Worm (Caenorhabditis elegans) whole organism, young adult: ENCODE data around the gene F10G7.9.

Experiments used
- B0261.1 ChIP-seq: sonication (generic microtip); optimal IDR thresholded peaks from 2 replicates; lab custom pipeline; 2016; ENCODE audit warnings: mild to moderate bottlenecking, missing genetic modification characterization, moderate library complexity, missing compliant biosample characterization
- F22D6.2 ChIP-seq: sonication (generic microtip); optimal IDR thresholded peaks from 2 replicates; lab custom pipeline; 2016; ENCODE audit warnings: mild to moderate bottlenecking, missing genetic modification characterization, missing compliant biosample characterization
- F23B12.7 ChIP-seq: sonication (generic microtip); optimal IDR thresholded peaks from 2 replicates; lab custom pipeline; 2017; ENCODE audit warnings: missing genetic modification characterization, mild to moderate bottlenecking, missing compliant biosample characterization, antibody characterized with exemption, moderate library complexity; ENCODE audit not compliant: insufficient read depth
- F33H1.4 ChIP-seq: fragments of 200-800 bp; sonication (Bioruptor generic); IDR thresholded peaks from 2 replicates; pipeline ENCODE4 v1.3.6; 2022; ENCODE audit warnings: missing genetic modification reagents, missing genetic modification characterization, missing compliant biosample characterization
- F39B2.1 ChIP-seq: fragments of 200-800 bp; sonication (Bioruptor generic); IDR thresholded peaks from 2 replicates; pipeline ENCODE4 v1.3.6; 2022; ENCODE audit warnings: missing genetic modification reagents, missing genetic modification characterization, missing compliant biosample characterization
- Y53G8AR.9 ChIP-seq: fragments of 200-800 bp; sonication (Bioruptor generic); conservative IDR thresholded peaks from 2 replicates; pipeline ENCODE4 v1.3.6; 2022; ENCODE audit warnings: missing genetic modification reagents, missing genetic modification characterization, missing compliant biosample characterization
- Y56A3A.18 ChIP-seq: fragments of 200-800 bp; sonication (Bioruptor generic); IDR thresholded peaks from 2 replicates; pipeline ENCODE4 v1.3.6; 2022; ENCODE audit warnings: missing genetic modification reagents, missing genetic modification characterization, missing compliant biosample characterization
- ZK185.1 ChIP-seq: sonication (generic microtip); optimal IDR thresholded peaks from 2 replicates; lab custom pipeline; 2016; ENCODE audit warnings: mild to moderate bottlenecking, missing genetic modification characterization, missing compliant biosample characterization; ENCODE audit not compliant: poor library complexity, severe bottlenecking
- akir-1 ChIP-seq: fragments of 200-800 bp; sonication (Bioruptor generic); optimal IDR thresholded peaks from 2 replicates; lab custom pipeline; 2018; ENCODE audit warnings: mild to moderate bottlenecking, missing genetic modification characterization, moderate library complexity, missing compliant biosample characterization
- ama-1 ChIP-seq, 3 experiments: fragments of 150-350 bp in 1 of 3; sonication (generic microtip) in 2 of 3; optimal IDR thresholded peaks; 2 replicates each; lab custom pipeline; 2014 to 2018; ENCODE audit warnings: missing biosample characterization in 2 of 3, missing genetic modification characterization in 2 of 3, missing genetic modification reagents in 2 of 3
- aptf-2 ChIP-seq: fragments of 200-800 bp; sonication (Bioruptor generic); conservative IDR thresholded peaks from 2 replicates; pipeline ENCODE4 v1.3.6; 2022; ENCODE audit warnings: missing genetic modification reagents, missing genetic modification characterization, missing compliant biosample characterization
- cebp-1 ChIP-seq, 2 experiments: fragments of 200-800 bp in 1 of 2; sonication (Bioruptor generic) in 1 of 2; sonication (generic microtip) in 1 of 2; IDR thresholded peaks in 1 of 2; optimal IDR thresholded peaks in 1 of 2; 2 replicates each; pipeline versions ENCODE4 v1.3.6 to Lab custom; 2017 to 2022; ENCODE audit warnings: missing compliant biosample characterization in 2 of 2, missing genetic modification characterization in 2 of 2, mild to moderate bottlenecking in 1 of 2, missing genetic modification reagents in 1 of 2, moderate library complexity in 1 of 2
- ceh-27 ChIP-seq: fragments of 200-800 bp; sonication (Bioruptor generic); optimal IDR thresholded peaks from 2 replicates; lab custom pipeline; 2018; ENCODE audit warnings: mild to moderate bottlenecking, missing genetic modification characterization, moderate library complexity, missing compliant biosample characterization
- dox-1 ChIP-seq: fragments of 200-800 bp; sonication (Bioruptor generic); IDR thresholded peaks from 2 replicates; pipeline ENCODE4 v1.3.6; 2022; ENCODE audit warnings: missing genetic modification reagents, missing genetic modification characterization, missing compliant biosample characterization
- dpff-1 ChIP-seq: sonication (generic microtip); optimal IDR thresholded peaks from 2 replicates; lab custom pipeline; 2017; ENCODE audit warnings: mild to moderate bottlenecking, missing genetic modification characterization, missing compliant biosample characterization
- efl-1 ChIP-seq: fragments of 150-350 bp; optimal IDR thresholded peaks from 2 replicates; lab custom pipeline; 2014; ENCODE audit warnings: missing biosample characterization, missing genetic modification reagents, missing genetic modification characterization
- him-1 ChIP-seq: sonication (generic microtip); optimal IDR thresholded peaks from 2 replicates; lab custom pipeline; 2016; ENCODE audit warnings: missing genotype, missing genetic modification reagents, missing genetic modification characterization, missing compliant biosample characterization
- hmg-1.2 ChIP-seq: fragments of 200-800 bp; sonication (Bioruptor generic); IDR thresholded peaks from 2 replicates; pipeline ENCODE4 v1.3.6; 2022; ENCODE audit warnings: missing genetic modification reagents, missing genetic modification characterization, missing compliant biosample characterization
- hrde-1 ChIP-seq: sonication (generic microtip); optimal IDR thresholded peaks from 2 replicates; lab custom pipeline; 2016; ENCODE audit warnings: missing genetic modification characterization, mild to moderate bottlenecking, missing compliant biosample characterization, moderate library complexity, missing genotype, missing genetic modification reagents, borderline replicate concordance
- let-607 ChIP-seq, 2 experiments: fragments of 200-800 bp in 1 of 2; sonication (Bioruptor generic) in 1 of 2; sonication (generic microtip) in 1 of 2; optimal IDR thresholded peaks; 2 replicates each; lab custom pipeline; 2016 to 2018; ENCODE audit warnings: mild to moderate bottlenecking in 2 of 2, missing compliant biosample characterization in 2 of 2, missing genetic modification characterization in 2 of 2, moderate library complexity in 2 of 2, missing genotype in 1 of 2
- lin-35 ChIP-seq, 3 experiments: fragments of 150-350 bp in 2 of 3; sonication (generic microtip) in 1 of 3; optimal IDR thresholded peaks; 2 replicates each; lab custom pipeline; 2014 to 2018; ENCODE audit warnings: missing biosample characterization in 3 of 3, missing genetic modification characterization in 3 of 3, missing genetic modification reagents in 3 of 3
- lin-40 ChIP-seq: sonication (generic microtip); optimal IDR thresholded peaks from 2 replicates; lab custom pipeline; 2016; ENCODE audit warnings: missing genetic modification characterization, mild to moderate bottlenecking, missing compliant biosample characterization, missing genotype, missing genetic modification reagents
- lin-54 ChIP-seq: fragments of 200-800 bp; sonication (Bioruptor generic); optimal IDR thresholded peaks from 2 replicates; lab custom pipeline; 2018; ENCODE audit warnings: mild to moderate bottlenecking, missing genetic modification characterization, missing compliant biosample characterization
- lsl-1 ChIP-seq: fragments of 200-800 bp; sonication (Bioruptor generic); optimal IDR thresholded peaks from 2 replicates; lab custom pipeline; 2018; ENCODE audit warnings: mild to moderate bottlenecking, missing genetic modification characterization, moderate library complexity, missing compliant biosample characterization
- madf-6 ChIP-seq: fragments of 200-800 bp; sonication (Bioruptor generic); IDR thresholded peaks from 2 replicates; pipeline ENCODE4 v1.3.6; 2022; ENCODE audit warnings: missing genetic modification reagents, missing genetic modification characterization, missing compliant biosample characterization
- mel-28 ChIP-seq: sonication (generic microtip); optimal IDR thresholded peaks from 2 replicates; lab custom pipeline; 2016; ENCODE audit warnings: borderline replicate concordance, mild to moderate bottlenecking, missing genetic modification characterization, missing compliant biosample characterization
- nfyb-1 ChIP-seq: fragments of 200-800 bp; sonication (Bioruptor generic); IDR thresholded peaks from 2 replicates; pipeline ENCODE4 v1.3.6; 2022; ENCODE audit warnings: missing genetic modification reagents, missing genetic modification characterization, missing compliant biosample characterization
- nhr-179 ChIP-seq: sonication (generic microtip); optimal IDR thresholded peaks from 2 replicates; lab custom pipeline; 2016; ENCODE audit warnings: mild to moderate bottlenecking, missing genetic modification characterization, missing compliant biosample characterization
- nhr-80 ChIP-seq: sonication (generic microtip); optimal IDR thresholded peaks from 2 replicates; lab custom pipeline; 2016; ENCODE audit warnings: missing genetic modification characterization, missing compliant biosample characterization
- snpc-1.1 ChIP-seq: sonication (generic microtip); optimal IDR thresholded peaks from 2 replicates; lab custom pipeline; 2017; ENCODE audit warnings: missing genetic modification characterization, mild to moderate bottlenecking, missing compliant biosample characterization, antibody characterized with exemption, moderate library complexity, missing genotype, missing genetic modification reagents; ENCODE audit not compliant: insufficient read depth
- snpc-3.4 ChIP-seq: sonication (generic microtip); optimal IDR thresholded peaks from 2 replicates; lab custom pipeline; 2017; ENCODE audit warnings: missing genetic modification characterization, mild to moderate bottlenecking, missing compliant biosample characterization, antibody characterized with exemption, moderate library complexity, missing genotype, missing genetic modification reagents
- snpc-4 ChIP-seq, 5 experiments: fragments of 150-350 bp in 1 of 5; sonication (generic microtip) in 4 of 5; optimal IDR thresholded peaks; 2 replicates each; lab custom pipeline; 2014 to 2018; ENCODE audit warnings: missing genetic modification characterization in 5 of 5, missing biosample characterization in 3 of 5, antibody characterized with exemption in 2 of 5, mild to moderate bottlenecking in 2 of 5, missing compliant biosample characterization in 2 of 5, missing genotype in 2 of 5, moderate library complexity in 2 of 5, missing genetic modification reagents in 1 of 5
- sptf-2 ChIP-seq: fragments of 200-800 bp; sonication (Bioruptor generic); optimal IDR thresholded peaks from 2 replicates; lab custom pipeline; 2018; ENCODE audit warnings: mild to moderate bottlenecking, missing genetic modification characterization, missing compliant biosample characterization
- tbp1 ChIP-seq: fragments of 200-800 bp; sonication (Bioruptor generic); optimal IDR thresholded peaks from 2 replicates; lab custom pipeline; 2018; ENCODE audit warnings: mild to moderate bottlenecking, missing genetic modification characterization, missing compliant biosample characterization
- tbx-9 ChIP-seq: sonication (generic microtip); optimal IDR thresholded peaks from 2 replicates; lab custom pipeline; 2016; ENCODE audit warnings: borderline replicate concordance, missing genetic modification characterization, inconsistent platforms, missing compliant biosample characterization
- tlf-1 ChIP-seq: fragments of 200-800 bp; sonication (Bioruptor generic); optimal IDR thresholded peaks from 2 replicates; lab custom pipeline; 2018; ENCODE audit warnings: mild to moderate bottlenecking, missing genetic modification characterization, missing compliant biosample characterization
- ztf-26 ChIP-seq: sonication (generic microtip); optimal IDR thresholded peaks from 2 replicates; lab custom pipeline; 2017; ENCODE audit warnings: missing genetic modification characterization, missing compliant biosample characterization
- ztf-28 ChIP-seq: fragments of 200-800 bp; sonication (Bioruptor generic); IDR thresholded peaks from 2 replicates; pipeline ENCODE4 v1.3.6; 2022; ENCODE audit warnings: missing genetic modification reagents, missing genetic modification characterization, missing compliant biosample characterization

F10G7.9 gene

DNA sequence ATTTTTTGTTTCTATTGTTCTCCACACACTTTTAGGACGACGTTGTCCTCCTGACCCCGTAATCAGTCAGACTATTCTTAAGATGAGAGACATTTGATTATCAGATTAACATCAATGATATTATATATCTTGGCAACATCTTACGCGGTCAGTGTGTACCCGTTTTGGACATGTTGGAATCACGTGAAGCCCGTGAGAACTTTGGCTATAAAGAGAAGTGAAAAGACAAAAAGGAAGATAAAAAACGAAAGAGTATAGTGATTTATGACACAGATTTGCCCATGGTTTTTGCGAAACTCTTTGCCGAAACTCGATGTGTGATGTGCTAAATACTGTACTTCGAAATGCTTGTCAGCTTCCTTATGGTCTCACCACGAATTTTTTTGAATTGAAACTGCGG is 39.0 kb upstream of the F10G7.9 start:
- TF ChIP-seq lin-40 (tag; lab: Kevin White, UChicago), result peak; percentile 43
- TF ChIP-seq ztf-26 (tag; lab: Kevin White, UChicago), result peak; percentile 76
- TF ChIP-seq tbp1 (GFP tag; lab: Kevin White, UChicago), result peak; percentile 28
- TF ChIP-seq Y53G8AR.9, result 0 out of 2 replicates have a peak, but pooled peaks have one; percentile 45
- peak; percentile 13 for TF ChIP-seq lin-54
- TF ChIP-seq ZK185.1 (tag; lab: Kevin White, UChicago), result no peak
- TF ChIP-seq nfyb-1, result no peak
- TF ChIP-seq cebp-1 (GFP tag; IDR thresholded peaks at IDR 0.05; lab: Robert Waterston, UW), result no peak
- TF ChIP-seq cebp-1 (tag; optimal IDR thresholded peaks at IDR 0.05; lab: Kevin White, UChicago), result peak; percentile 31

DNA sequence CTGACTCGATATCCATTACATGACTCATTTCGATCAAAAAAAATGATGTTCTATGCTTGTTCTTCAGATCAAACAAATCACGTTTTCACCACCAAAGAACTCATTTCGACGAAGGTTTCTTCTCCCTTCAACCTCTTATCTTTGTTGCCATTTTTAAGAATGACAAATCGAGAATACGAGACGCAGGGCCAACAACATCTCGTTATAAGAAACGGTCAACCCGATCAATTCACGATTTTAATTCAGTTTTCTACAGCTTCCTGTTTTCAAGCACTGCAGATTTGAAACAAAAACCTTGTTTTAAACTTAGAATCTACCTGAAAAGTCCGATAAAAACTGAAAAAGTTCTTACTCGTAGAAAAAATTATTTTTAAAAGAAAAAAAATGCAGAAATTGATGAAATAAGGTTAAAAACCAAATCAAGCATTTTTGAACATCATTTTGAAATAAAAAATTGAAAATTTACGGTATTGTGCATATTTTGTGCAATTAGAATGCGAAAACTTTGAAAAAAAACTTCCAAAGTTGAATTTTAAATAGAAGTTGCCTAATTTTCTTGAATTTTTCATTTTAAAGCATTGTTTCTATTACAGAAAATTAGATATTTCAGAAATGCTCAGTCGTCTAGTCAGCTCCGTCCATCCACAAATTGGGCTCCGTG is 35.4 kb upstream of the F10G7.9 start, which contains the start of gene acs-11:
acs-11 (plus strand) TSS at position 611 of the 661 bp plus-strand sequence.
- TF ChIP-seq cebp-1 (GFP tag; IDR thresholded peaks at IDR 0.05; lab: Robert Waterston, UW) (no peak), cebp-1 (tag; optimal IDR thresholded peaks at IDR 0.05; lab: Kevin White, UChicago) (peak; percentile 0), mel-28 (tag; lab: Kevin White, UChicago) (no peak), nhr-80 (tag; lab: Kevin White, UChicago) (peak; percentile 45), madf-6 (GFP tag; lab: Robert Waterston, UW) (peak; percentile 20; the same call in 1 of the 2 replicates), Y56A3A.18 (GFP tag; lab: Robert Waterston, UW) (0 out of 2 replicates have a peak, but pooled peaks have one; percentile 43), snpc-4 (GFP tag; optimal IDR thresholded peaks at IDR 0.05; lab: Kevin White, UChicago) (no peak), snpc-4 (tag; optimal IDR thresholded peaks at IDR 0.05; lab: Kevin White, UChicago) (no peak), ama-1 (optimal IDR thresholded peaks at IDR 0.05; lab: Kevin White, UChicago) (peak; percentile 49), ama-1 (GFP tag; optimal IDR thresholded peaks at IDR 0.05; lab: Kevin White, UChicago) (no peak), hmg-1.2 (GFP tag; lab: Robert Waterston, UW) (0 out of 2 replicates have a peak, but pooled peaks have one; percentile 7)

ce11 chrII:4739984-4740462 is 33.7 kb upstream of the F10G7.9 start, which contains the start of gene eas-1:
Gene eas-1, plus strand, starts transcription at chrII:4740412.
- TF ChIP-seq aptf-2 (GFP tag; lab: Robert Waterston, UW) (peak; percentile 76; the same call in 1 of the 2 replicates), F33H1.4 (GFP tag; lab: Robert Waterston, UW) (peak; percentile 67), lsl-1 (GFP tag; lab: Kevin White, UChicago) (peak; percentile 63), dpff-1 (no peak), B0261.1 (tag; lab: Kevin White, UChicago) (no peak), hrde-1 (tag; lab: Kevin White, UChicago) (no peak), snpc-1.1 (tag; lab: Kevin White, UChicago) (no peak), tlf-1 (GFP tag; lab: Kevin White, UChicago) (peak; percentile 20), F39B2.1 (GFP tag; lab: Robert Waterston, UW) (no peak), lin-35 (GFP tag; optimal IDR thresholded peaks at IDR 0.05; lab: Kevin White, UChicago) (peak in 2 of 3 experiments; percentile 46 to 91), hmg-1.2 (GFP tag; lab: Robert Waterston, UW) (0 out of 2 replicates have a peak, but pooled peaks have one; percentile 23), Y56A3A.18 (GFP tag; lab: Robert Waterston, UW) (no peak), akir-1 (peak; percentile 58), tbx-9 (tag; lab: Kevin White, UChicago) (no peak), nhr-80 (tag; lab: Kevin White, UChicago) (peak; percentile 27), let-607 (tag; optimal IDR thresholded peaks at IDR 0.05; lab: Kevin White, UChicago) (peak; percentile 93 to 97), F22D6.2 (tag; lab: Kevin White, UChicago) (peak; percentile 8), ztf-28 (GFP tag; lab: Robert Waterston, UW) (no peak), madf-6 (GFP tag; lab: Robert Waterston, UW) (peak; percentile 69), sptf-2 (GFP tag; lab: Kevin White, UChicago) (peak; percentile 5), snpc-3.4 (peak; percentile 9), dox-1 (GFP tag; lab: Robert Waterston, UW) (peak; percentile 79), F23B12.7 (tag; lab: Kevin White, UChicago) (peak; percentile 39), him-1 (tag; lab: Kevin White, UChicago) (peak; percentile 61), efl-1 (GFP tag; lab: Kevin White, UChicago) (peak; percentile 82), nhr-179 (tag; lab: Kevin White, UChicago) (no peak), ceh-27 (GFP tag; lab: Kevin White, UChicago) (peak; percentile 91)
